Worm (Caenorhabditis elegans) whole organism, mixed stage, embryonic: Measurements from ENCODE around the gene ZK809.5.

Source experiments
- M03D4.4 ChIP-seq: sonication (generic microtip); optimal IDR thresholded peaks from 2 replicates; lab custom pipeline; 2017; ENCODE audit warnings: mild to moderate bottlenecking, missing genetic modification characterization, missing compliant biosample characterization
- bed-3 ChIP-seq: fragments of 200-800 bp; sonication (Bioruptor generic); optimal IDR thresholded peaks from 3 replicates; lab custom pipeline; 2018; ENCODE audit warnings: mild to moderate bottlenecking, missing genetic modification characterization, moderate library complexity, missing compliant biosample characterization
- blmp-1 ChIP-seq: fragments of 150-350 bp; optimal IDR thresholded peaks from 2 replicates; lab custom pipeline; 2014; ENCODE audit warnings: missing biosample characterization, missing genetic modification characterization
- ceh-39 ChIP-seq: fragments of 150-350 bp; optimal IDR thresholded peaks from 2 replicates; lab custom pipeline; 2014; ENCODE audit warnings: missing biosample characterization, missing genetic modification characterization
- ceh-83 ChIP-seq: fragments of 200-800 bp; sonication (Bioruptor generic); optimal IDR thresholded peaks from 2 replicates; lab custom pipeline; 2018; ENCODE audit warnings: mild to moderate bottlenecking, missing genetic modification characterization, missing compliant biosample characterization
- ces-1 ChIP-seq: fragments of 150-350 bp; optimal IDR thresholded peaks from 2 replicates; lab custom pipeline; 2014; ENCODE audit warnings: missing biosample characterization, missing genetic modification reagents, missing genetic modification characterization
- drap-1 ChIP-seq: fragments of 200-800 bp; sonication (Bioruptor generic); optimal IDR thresholded peaks from 3 replicates; lab custom pipeline; 2018; ENCODE audit warnings: mild to moderate bottlenecking, missing genetic modification characterization, missing compliant biosample characterization
- elt-1 ChIP-seq: sonication (generic microtip); optimal IDR thresholded peaks from 2 replicates; lab custom pipeline; 2017; ENCODE audit warnings: missing genetic modification characterization, mild to moderate bottlenecking, missing compliant biosample characterization, antibody characterized with exemption, moderate library complexity, borderline replicate concordance; ENCODE audit not compliant: insufficient read depth
- elt-3 ChIP-seq: fragments of 150-350 bp; optimal IDR thresholded peaks from 2 replicates; lab custom pipeline; 2014; ENCODE audit warnings: missing biosample characterization, missing genetic modification characterization
- flh-1 ChIP-seq: fragments of 200-800 bp; sonication (Bioruptor generic); optimal IDR thresholded peaks from 2 replicates; lab custom pipeline; 2018; ENCODE audit warnings: mild to moderate bottlenecking, missing genetic modification characterization, moderate library complexity, missing compliant biosample characterization
- ham-2 ChIP-seq: fragments of 200-800 bp; sonication (Bioruptor generic); optimal IDR thresholded peaks from 2 replicates; lab custom pipeline; 2018; ENCODE audit warnings: mild to moderate bottlenecking, missing genetic modification characterization, missing compliant biosample characterization
- hlh-1 ChIP-seq: fragments of 150-350 bp; optimal IDR thresholded peaks from 2 replicates; lab custom pipeline; 2014; ENCODE audit warnings: missing biosample characterization, missing genetic modification reagents, missing genetic modification characterization
- lin-13 ChIP-seq: fragments of 150-350 bp; optimal IDR thresholded peaks from 2 replicates; lab custom pipeline; 2014; ENCODE audit warnings: missing biosample characterization, missing genetic modification characterization
- lin-32 ChIP-seq: fragments of 200-800 bp; sonication (Bioruptor generic); optimal IDR thresholded peaks from 2 replicates; lab custom pipeline; 2018; ENCODE audit warnings: mild to moderate bottlenecking, missing genetic modification characterization, missing compliant biosample characterization
- mab-5 ChIP-seq: fragments of 150-350 bp; optimal IDR thresholded peaks from 2 replicates; lab custom pipeline; 2014; ENCODE audit warnings: missing biosample characterization, missing genetic modification characterization
- mls-2 ChIP-seq: sonication (generic microtip); optimal IDR thresholded peaks from 2 replicates; lab custom pipeline; 2016; ENCODE audit warnings: mild to moderate bottlenecking, missing genetic modification characterization, moderate library complexity, missing compliant biosample characterization
- nhr-12 ChIP-seq: fragments of 150-350 bp; optimal IDR thresholded peaks from 2 replicates; lab custom pipeline; 2014; ENCODE audit warnings: missing biosample characterization, missing genetic modification characterization
- nhr-2 ChIP-seq: fragments of 150-350 bp; optimal IDR thresholded peaks from 2 replicates; lab custom pipeline; 2014; ENCODE audit warnings: missing biosample characterization, missing genetic modification characterization
- nhr-237 ChIP-seq: fragments of 150-350 bp; optimal IDR thresholded peaks from 2 replicates; lab custom pipeline; 2014; ENCODE audit warnings: missing biosample characterization, missing genetic modification characterization
- nhr-28 ChIP-seq: fragments of 150-350 bp; optimal IDR thresholded peaks from 2 replicates; lab custom pipeline; 2014; ENCODE audit warnings: missing biosample characterization, missing genetic modification characterization
- nhr-76 ChIP-seq: sonication (generic microtip); optimal IDR thresholded peaks from 2 replicates; lab custom pipeline; 2017; ENCODE audit warnings: missing biosample characterization, missing genetic modification characterization
- pha-4 ChIP-seq: fragments of 150-350 bp; optimal IDR thresholded peaks from 2 replicates; lab custom pipeline; 2018; ENCODE audit warnings: missing biosample characterization, missing genetic modification reagents, missing genetic modification characterization
- sem-2 ChIP-seq: fragments of 200-800 bp; sonication (Bioruptor generic); optimal IDR thresholded peaks from 2 replicates; lab custom pipeline; 2018; ENCODE audit warnings: mild to moderate bottlenecking, missing genetic modification characterization, missing compliant biosample characterization
- snpc-4 ChIP-seq: fragments of 150-350 bp; optimal IDR thresholded peaks from 2 replicates; lab custom pipeline; 2014; ENCODE audit warnings: missing biosample characterization, missing genetic modification characterization
- sptf-1 ChIP-seq: sonication (generic microtip); optimal IDR thresholded peaks from 2 replicates; lab custom pipeline; 2017; ENCODE audit warnings: mild to moderate bottlenecking, missing genetic modification characterization, moderate library complexity, missing compliant biosample characterization
- tbx-8 ChIP-seq: fragments of 200-800 bp; sonication (Bioruptor generic); optimal IDR thresholded peaks from 2 replicates; lab custom pipeline; 2018; ENCODE audit warnings: mild to moderate bottlenecking, missing genetic modification characterization, moderate library complexity, missing compliant biosample characterization
- unc-120 ChIP-seq: sonication (generic microtip); optimal IDR thresholded peaks from 2 replicates; lab custom pipeline; 2017; ENCODE audit warnings: missing genetic modification characterization, missing compliant biosample characterization; ENCODE audit not compliant: poor library complexity, severe bottlenecking
- unc-62 ChIP-seq: fragments of 150-350 bp; optimal IDR thresholded peaks from 2 replicates; lab custom pipeline; 2014; ENCODE audit warnings: missing biosample characterization, missing genetic modification reagents, missing genetic modification characterization
- ztf-11 ChIP-seq: fragments of 150-350 bp; optimal IDR thresholded peaks from 2 replicates; lab custom pipeline; 2014; ENCODE audit warnings: missing biosample characterization, missing genetic modification characterization

ZK809.5 gene

DNA sequence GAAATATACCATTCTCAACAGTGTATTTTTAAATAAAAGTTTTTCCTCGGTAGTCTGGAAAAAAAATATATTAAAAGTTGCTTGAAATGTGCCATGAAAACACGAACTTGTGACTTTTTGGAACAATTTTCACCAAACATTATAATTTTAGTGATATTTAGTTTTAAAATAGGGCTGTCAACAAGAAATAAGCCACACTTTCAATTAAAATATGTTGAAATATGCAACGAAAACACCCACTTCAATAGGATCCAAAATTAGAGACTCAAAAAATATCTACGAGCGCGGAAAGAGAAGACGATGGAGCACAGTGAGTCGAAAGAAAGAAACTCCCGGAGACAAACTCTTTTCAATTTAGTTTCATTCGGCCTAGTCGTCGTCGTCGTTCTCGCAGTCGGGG is 37.0 kb downstream of the ZK809.5 start, which contains the start of gene ZK792.12:
ZK792.12 (plus strand) TSS at position 301 of the 400 bp plus-strand sequence.
- TF ChIP-seq mab-5 (no peak), nhr-12 (no peak)

DNA sequence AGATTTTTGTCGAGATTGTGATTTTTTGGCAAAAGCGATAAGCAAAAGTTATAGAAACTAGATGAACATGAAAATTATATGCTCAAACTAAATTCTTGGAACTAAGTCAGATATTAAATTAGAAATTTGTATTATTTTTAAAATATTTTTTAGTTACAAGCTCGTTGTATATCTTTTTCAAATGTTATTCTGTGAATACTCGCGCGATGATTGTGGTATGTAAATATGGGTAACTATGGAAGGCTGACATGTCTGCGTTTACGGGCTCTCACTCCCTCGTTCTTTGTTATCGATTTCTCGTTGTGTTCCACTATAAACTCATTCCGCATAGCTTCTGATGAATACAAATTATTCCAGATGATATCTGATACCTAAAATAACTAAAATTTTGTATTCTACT is 37.6 kb downstream of the ZK809.5 start, which contains the start of gene ZK792.7:
ZK792.7 (plus strand) TSS at position 301 of the 400 bp plus-strand sequence.
- peak; percentile 55 for TF ChIP-seq pha-4
- peak; percentile 44 for TF ChIP-seq ces-1 (GFP tag; lab: Kevin White, UChicago)
- TF ChIP-seq nhr-2: no peak

DNA sequence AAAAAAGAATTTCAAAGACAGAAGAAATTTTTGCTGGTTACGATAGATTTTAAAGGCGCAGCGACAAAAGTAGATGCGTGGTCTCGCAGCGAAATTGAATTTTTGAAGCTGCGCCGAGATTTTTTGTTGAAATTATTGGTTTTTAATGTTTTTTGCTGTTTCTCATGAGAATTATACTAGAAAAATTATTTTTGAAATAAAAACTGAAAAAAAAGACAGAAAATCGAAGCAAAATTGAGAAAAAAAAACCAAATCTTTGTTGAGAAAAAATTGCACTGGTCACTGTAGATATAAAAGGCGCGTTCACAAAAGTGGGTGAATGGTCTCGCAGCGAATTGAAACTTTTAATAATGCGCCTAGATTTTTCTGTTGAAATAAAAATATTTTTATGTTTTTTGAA is 39.1 kb downstream of the ZK809.5 start:
- TF ChIP-seq tbx-8 (GFP tag; lab: Kevin White, UChicago) (no peak), bed-3 (no peak), elt-1 (tag; lab: Kevin White, UChicago) (no peak), nhr-12 (no peak), pha-4 (no peak), nhr-2 (no peak), ceh-83 (GFP tag; lab: Kevin White, UChicago) (no peak), mab-5 (no peak), ham-2 (GFP tag; lab: Kevin White, UChicago) (no peak), ztf-11 (tag; lab: Kevin White, UChicago) (no peak), nhr-237 (tag; lab: Kevin White, UChicago) (no peak), hlh-1 (no peak), sptf-1 (no peak), mls-2 (tag; lab: Kevin White, UChicago) (no peak), blmp-1 (tag; lab: Kevin White, UChicago) (no peak), lin-13 (tag; lab: Kevin White, UChicago) (no peak), snpc-4 (tag; lab: Kevin White, UChicago) (no peak)

ce11 chrIV:11697514-11697913 is 41.0 kb downstream of the ZK809.5 start:
- no peak for TF ChIP-seq drap-1 (GFP tag; lab: Kevin White, UChicago)
- peak; percentile 18 for TF ChIP-seq blmp-1 (tag; lab: Kevin White, UChicago)

ce11 chrIV:11700100-11700499 is 43.6 kb downstream of the ZK809.5 start:
- TF ChIP-seq tbx-8 (GFP tag; lab: Kevin White, UChicago) (no peak), blmp-1 (tag; lab: Kevin White, UChicago) (peak; percentile 83)
- TF ChIP-seq, all 35 proteins: peak for 1

ce11 chrIV:11700752-11701151 is 44.2 kb downstream of the ZK809.5 start, which contains the start of gene dpy-20:
Gene dpy-20 (minus strand): TSS chrIV:11700852.
- no peak for TF ChIP-seq flh-1
- TF ChIP-seq lin-32 (GFP tag; lab: Kevin White, UChicago): no peak
- TF ChIP-seq drap-1 (GFP tag; lab: Kevin White, UChicago): no peak
- TF ChIP-seq blmp-1 (tag; lab: Kevin White, UChicago): no peak
- no peak for TF ChIP-seq nhr-76 (tag; lab: Kevin White, UChicago)
- TF ChIP-seq sem-2: no peak
- no peak for TF ChIP-seq elt-3 (tag; lab: Kevin White, UChicago)
- TF ChIP-seq ztf-11 (tag; lab: Kevin White, UChicago): no peak
- no peak for TF ChIP-seq nhr-2
- no peak for TF ChIP-seq tbx-8 (GFP tag; lab: Kevin White, UChicago)
- TF ChIP-seq, all 35 proteins: peak for 0

DNA sequence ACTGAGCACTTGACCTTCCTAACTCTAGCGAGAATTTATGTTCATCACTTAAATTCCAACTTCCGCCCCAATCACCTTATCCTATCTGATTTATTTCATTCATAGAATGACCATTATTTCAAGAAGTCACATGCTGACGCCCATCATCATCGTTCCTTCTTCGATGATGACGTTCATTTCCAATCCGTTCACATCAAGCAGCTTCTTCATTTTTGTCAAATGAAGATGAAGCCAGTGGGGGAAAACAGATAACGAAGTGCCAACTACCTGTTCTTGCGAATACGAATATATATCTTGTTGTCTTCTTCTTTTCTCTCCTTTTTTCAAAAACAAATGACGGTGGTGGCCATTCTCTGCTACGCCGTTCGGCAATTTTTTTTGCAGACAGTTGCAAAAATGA is 45.3 kb downstream of the ZK809.5 start:
- no peak for TF ChIP-seq lin-13 (tag; lab: Kevin White, UChicago)
- TF ChIP-seq M03D4.4 (tag; lab: Kevin White, UChicago): no peak
- TF ChIP-seq mls-2 (tag; lab: Kevin White, UChicago): no peak
- no peak for TF ChIP-seq blmp-1 (tag; lab: Kevin White, UChicago)
- no peak for TF ChIP-seq ceh-83 (GFP tag; lab: Kevin White, UChicago)
- no peak for TF ChIP-seq elt-1 (tag; lab: Kevin White, UChicago)
- TF ChIP-seq unc-62 (GFP tag; lab: Kevin White, UChicago): no peak
- TF ChIP-seq ham-2 (GFP tag; lab: Kevin White, UChicago): no peak
- TF ChIP-seq lin-32 (GFP tag; lab: Kevin White, UChicago): no peak
- no peak for TF ChIP-seq sptf-1
- TF ChIP-seq sem-2: no peak
- no peak for TF ChIP-seq hlh-1
- no peak for TF ChIP-seq tbx-8 (GFP tag; lab: Kevin White, UChicago)
- TF ChIP-seq ceh-39 (tag; lab: Kevin White, UChicago): no peak
- TF ChIP-seq mab-5: no peak
- no peak for TF ChIP-seq nhr-28 (tag; lab: Kevin White, UChicago)
- TF ChIP-seq unc-120 (tag; lab: Kevin White, UChicago): no peak
- TF ChIP-seq drap-1 (GFP tag; lab: Kevin White, UChicago): no peak
- no peak for TF ChIP-seq elt-3 (tag; lab: Kevin White, UChicago)
- no peak for TF ChIP-seq nhr-76 (tag; lab: Kevin White, UChicago)
